Worm (Caenorhabditis elegans): ENCODE measurements around the gene ogt-1.

Gene ogt-1

ce11 chrIII:7141285-7141715 lies 12.3 kb downstream of the ogt-1 start (continued):
- peak; percentile 83 for TF ChIP-seq mep-1 (tag; optimal IDR thresholded peaks at IDR 0.05)
- TF ChIP-seq nhr-6 (tag; optimal IDR thresholded peaks at IDR 0.05) = no peak
- no peak for TF ChIP-seq tra-1 (GFP tag; IDR thresholded peaks at IDR 0.05)
- TF ChIP-seq ceh-62 (tag; optimal IDR thresholded peaks at IDR 0.05) = no peak
- peak; percentile 22 for TF ChIP-seq F10B5.3 (tag; optimal IDR thresholded peaks at IDR 0.05)
- TF ChIP-seq pqm-1 (tag; optimal IDR thresholded peaks at IDR 0.05) = peak; percentile 53
- TF ChIP-seq lin-13 (GFP tag; optimal IDR thresholded peaks at IDR 0.05) = peak; percentile 54
- TF ChIP-seq dmd-9 (GFP tag; IDR thresholded peaks at IDR 0.05) = no peak
- peak; percentile 97 for TF ChIP-seq dve-1 (tag; optimal IDR thresholded peaks at IDR 0.05; ENCODE audit: insufficient read depth)
- peak; percentile 66 for TF ChIP-seq nhr-10 (tag; optimal IDR thresholded peaks at IDR 0.05)
- TF ChIP-seq hlh-30 (tag; optimal IDR thresholded peaks at IDR 0.05; ENCODE audit: insufficient read depth) = peak; percentile 72
- no peak for TF ChIP-seq tag-97 (GFP tag; IDR thresholded peaks at IDR 0.05)
- no peak for TF ChIP-seq gei-8 (GFP tag; optimal IDR thresholded peaks at IDR 0.05)
- peak; percentile 54 for TF ChIP-seq egl-43 (GFP tag; IDR thresholded peaks at IDR 0.05)
- TF ChIP-seq nhr-41 (GFP tag; IDR thresholded peaks at IDR 0.05) = no peak
- no peak for TF ChIP-seq R02D3.7 (tag; optimal IDR thresholded peaks at IDR 0.05)
- no peak for TF ChIP-seq unc-39 (tag; optimal IDR thresholded peaks at IDR 0.05)
- peak; percentile 87 for TF ChIP-seq mes-2 (tag; optimal IDR thresholded peaks at IDR 0.05; ENCODE audit: poor library complexity, severe bottlenecking)
- TF ChIP-seq F26F4.8 (GFP tag; conservative IDR thresholded peaks at IDR 0.05) = no peak
- TF ChIP-seq saeg-2 (GFP tag; IDR thresholded peaks at IDR 0.05) = no peak
- TF ChIP-seq nhr-48 (tag; optimal IDR thresholded peaks at IDR 0.05) = peak; percentile 50
- TF ChIP-seq ctbp-1 (GFP tag; IDR thresholded peaks at IDR 0.05) = no peak
- no peak for TF ChIP-seq lin-29 (GFP tag; IDR thresholded peaks at IDR 0.05)
- TF ChIP-seq jun-1 (tag; optimal IDR thresholded peaks at IDR 0.05) = no peak
- TF ChIP-seq Y48G9A.11 (GFP tag; IDR thresholded peaks at IDR 0.05) = peak; percentile 84
- peak; percentile 98 for TF ChIP-seq ama-1 (optimal IDR thresholded peaks at IDR 0.05)
- peak; percentile 70 for TF ChIP-seq arid-1 (GFP tag; conservative IDR thresholded peaks at IDR 0.05)
- TF ChIP-seq unc-62 (GFP tag; optimal IDR thresholded peaks at IDR 0.05 in 1 of 2) = peak in 1 of 2 experiments; percentile 59
- no peak for TF ChIP-seq unc-62 (tag; optimal IDR thresholded peaks at IDR 0.05)
- TF ChIP-seq nhr-77 (tag; optimal IDR thresholded peaks at IDR 0.05) = peak; percentile 36
- no peak for TF ChIP-seq sdz-12 (GFP tag; optimal IDR thresholded peaks at IDR 0.05)
- peak; percentile 68; the same call in 1 of the 2 replicates for TF ChIP-seq nhr-42 (GFP tag; IDR thresholded peaks at IDR 0.05)
- peak; percentile 88 for TF ChIP-seq snpc-4 (tag; optimal IDR thresholded peaks at IDR 0.05)
- TF ChIP-seq spr-1 (tag; optimal IDR thresholded peaks at IDR 0.05) = peak; percentile 67
- peak; percentile 22 for TF ChIP-seq egl-27 (tag; optimal IDR thresholded peaks at IDR 0.05)
- TF ChIP-seq ZK337.2 (GFP tag; IDR thresholded peaks at IDR 0.05) = no peak
- TF ChIP-seq vab-7 (GFP tag; IDR thresholded peaks at IDR 0.05) = peak; percentile 36; the same call in 1 of the 2 replicates
- peak; percentile 42 for TF ChIP-seq zip-2 (tag; optimal IDR thresholded peaks at IDR 0.05)
- peak; percentile 74 to 78 for TF ChIP-seq mdl-1 (tag; optimal IDR thresholded peaks at IDR 0.05)
- no peak for TF ChIP-seq F37D6.2 (tag; optimal IDR thresholded peaks at IDR 0.05)
- TF ChIP-seq ceh-82 (tag; optimal IDR thresholded peaks at IDR 0.05) = no peak
- TF ChIP-seq hmg-1.1 (GFP tag; IDR thresholded peaks at IDR 0.05) = peak; percentile 27; the same call in 1 of the 2 replicates
- no peak for TF ChIP-seq ceh-44 (GFP tag; IDR thresholded peaks at IDR 0.05)
- TF ChIP-seq attf-4 (tag; optimal IDR thresholded peaks at IDR 0.05) = no peak
- TF ChIP-seq nhr-102 (tag; optimal IDR thresholded peaks at IDR 0.05) = peak; percentile 81
- TF ChIP-seq nhr-111 (GFP tag; optimal IDR thresholded peaks at IDR 0.05) = peak; percentile 17
- peak; percentile 73 for TF ChIP-seq hlh-11 (tag; optimal IDR thresholded peaks at IDR 0.05)
- TF ChIP-seq madf-5 (GFP tag; IDR thresholded peaks at IDR 0.05) = no peak
- TF ChIP-seq daf-8 (GFP tag; IDR thresholded peaks at IDR 0.05) = no peak
- TF ChIP-seq daf-12 (tag; optimal IDR thresholded peaks at IDR 0.05) = no peak
- no peak for TF ChIP-seq fos-1 (tag; optimal IDR thresholded peaks at IDR 0.05)
- peak in 1 of 2 experiments; percentile 71 for TF ChIP-seq lsy-2 (tag; optimal IDR thresholded peaks at IDR 0.05)
